Fruit fly (Drosophila melanogaster): ENCODE data around the gene miple1.
A peak's percentile ranks its signal among the peaks of the same experiment; 100 is the strongest.

The miple1 gene

DNA sequence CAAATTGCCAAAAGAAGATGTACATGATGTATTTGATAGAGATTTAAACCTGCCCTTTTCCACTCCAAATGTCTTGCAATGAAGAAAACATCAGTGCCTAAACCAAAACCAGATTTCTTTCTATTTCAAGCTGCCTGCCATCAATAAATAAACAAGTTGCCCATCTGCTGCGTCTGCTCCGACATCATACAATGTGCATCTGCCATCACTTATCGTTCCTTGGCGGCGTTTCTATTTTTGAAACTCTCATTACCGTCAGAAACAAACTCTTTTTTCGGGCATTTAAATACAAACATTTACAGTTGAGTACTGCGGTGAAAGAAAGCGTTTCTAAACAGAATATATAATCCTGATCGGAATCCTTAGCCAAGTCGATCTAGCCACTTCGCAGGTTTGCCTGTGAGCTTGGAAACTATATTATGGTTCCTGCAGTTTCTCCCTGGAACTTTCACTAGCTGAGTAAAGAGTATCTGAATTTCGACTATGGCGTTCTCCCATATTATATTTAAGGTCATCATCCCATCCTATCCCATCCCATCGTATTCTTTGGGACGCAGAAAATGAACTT, 27.8 kb downstream of the miple1 start:
- TF ChIP-seq CG34367 (tag; optimal IDR thresholded peaks at IDR 0.05) (no peak), gl (tag; optimal IDR thresholded peaks at IDR 0.05) (no peak), CG12605 (GFP tag; IDR thresholded peaks at IDR 0.05) (no peak), CG13204 (GFP tag; optimal IDR thresholded peaks at IDR 0.05) (no peak), CG9948 (tag; optimal IDR thresholded peaks at IDR 0.05) (no peak), CG17806 (tag; optimal IDR thresholded peaks at IDR 0.05) (no peak), Pif1A (GFP tag; optimal IDR thresholded peaks at IDR 0.05) (no peak), Snoo (tag; optimal IDR thresholded peaks at IDR 0.05) (no peak), Ets98B (GFP tag; IDR thresholded peaks at IDR 0.05) (no peak), EcR (GFP tag; optimal IDR thresholded peaks at IDR 0.05) (peak; percentile 40), CG8159 (tag; optimal IDR thresholded peaks at IDR 0.05) (peak; percentile 22), rn (GFP tag; IDR thresholded peaks at IDR 0.05) (no peak), fd96Ca (GFP tag; IDR thresholded peaks at IDR 0.05) (no peak), CG14655 (GFP tag; optimal IDR thresholded peaks at IDR 0.05) (peak; percentile 52), CG15710 (tag; optimal IDR thresholded peaks at IDR 0.05) (no peak), CG10348 (GFP tag; IDR thresholded peaks at IDR 0.05) (no peak), CG32121 (GFP tag; IDR thresholded peaks at IDR 0.05) (no peak), CG8301 (tag; optimal IDR thresholded peaks at IDR 0.05) (peak; percentile 24)

DNA sequence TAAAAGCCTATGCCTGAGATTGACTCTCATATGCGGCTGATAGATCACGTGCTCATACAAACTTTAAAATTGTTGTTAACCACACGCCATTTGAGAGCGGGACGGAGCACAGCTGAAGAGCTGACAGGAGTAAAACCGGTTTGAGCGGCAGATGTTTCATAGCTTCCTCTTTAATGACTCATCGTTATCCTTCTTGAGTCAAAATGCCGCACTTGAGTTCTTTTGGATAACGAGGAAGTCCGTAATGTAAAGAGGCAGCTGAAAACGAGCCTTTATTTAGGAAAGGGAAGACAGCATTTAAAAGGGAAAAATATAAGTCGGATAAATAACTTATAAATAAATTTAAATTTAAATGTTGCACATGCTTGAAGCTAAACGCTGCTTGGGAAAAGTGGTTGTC, 30.1 kb downstream of the miple1 start:
- no peak for TF ChIP-seq D1 (tag; optimal IDR thresholded peaks at IDR 0.05)
- no peak for TF ChIP-seq Pif1A (GFP tag; optimal IDR thresholded peaks at IDR 0.05)
- TF ChIP-seq Pif1B (GFP tag; optimal IDR thresholded peaks at IDR 0.05), result no peak
- TF ChIP-seq EcR (GFP tag; optimal IDR thresholded peaks at IDR 0.05), result no peak
- no peak for TF ChIP-seq rn (GFP tag; IDR thresholded peaks at IDR 0.05)
- TF ChIP-seq CG14655 (GFP tag; optimal IDR thresholded peaks at IDR 0.05), result no peak
- no peak for TF ChIP-seq CG32121 (GFP tag; IDR thresholded peaks at IDR 0.05)
- no peak for TF ChIP-seq CG13204 (GFP tag; optimal IDR thresholded peaks at IDR 0.05)
- no peak for TF ChIP-seq CG8159 (tag; optimal IDR thresholded peaks at IDR 0.05)
- TF ChIP-seq Snoo (tag; optimal IDR thresholded peaks at IDR 0.05), result no peak
- no peak for TF ChIP-seq Ets98B (GFP tag; IDR thresholded peaks at IDR 0.05)
- TF ChIP-seq CG10348 (GFP tag; IDR thresholded peaks at IDR 0.05), result no peak
- TF ChIP-seq CG8301 (tag; optimal IDR thresholded peaks at IDR 0.05), result no peak
- TF ChIP-seq CG9948 (tag; optimal IDR thresholded peaks at IDR 0.05), result no peak
- TF ChIP-seq CG15710 (tag; optimal IDR thresholded peaks at IDR 0.05), result no peak
- no peak for TF ChIP-seq CG12605 (GFP tag; IDR thresholded peaks at IDR 0.05)
- no peak for TF ChIP-seq fd96Ca (GFP tag; IDR thresholded peaks at IDR 0.05)
- no peak for TF ChIP-seq CG4496 (GFP tag; IDR thresholded peaks at IDR 0.05)
- no peak for TF ChIP-seq gl (tag; optimal IDR thresholded peaks at IDR 0.05)
- no peak for TF ChIP-seq CG34367 (tag; optimal IDR thresholded peaks at IDR 0.05)

DNA sequence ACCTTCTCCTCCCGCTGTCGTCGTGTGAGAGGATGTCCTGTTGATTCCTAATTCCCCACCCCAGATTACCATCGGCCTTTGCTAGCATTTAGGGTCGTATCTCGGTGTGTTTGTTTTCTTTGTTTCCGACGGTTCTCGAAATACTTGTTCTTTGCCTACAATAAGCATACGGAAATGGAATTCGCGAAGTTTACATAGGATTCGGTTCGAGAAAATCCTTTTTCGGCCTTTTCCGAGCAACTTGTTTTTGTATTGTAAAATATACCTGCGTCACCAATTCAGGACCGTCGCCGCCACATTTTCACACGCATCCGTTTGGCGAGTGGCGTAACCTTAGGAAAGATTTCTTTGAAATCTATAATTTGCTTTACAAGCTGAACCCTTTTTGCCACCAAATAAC, 31.4 kb downstream of the miple1 start:
- TF ChIP-seq Ets98B (GFP tag; IDR thresholded peaks at IDR 0.05) (no peak), CG9948 (tag; optimal IDR thresholded peaks at IDR 0.05) (no peak), Snoo (tag; optimal IDR thresholded peaks at IDR 0.05) (no peak), D1 (tag; optimal IDR thresholded peaks at IDR 0.05) (no peak), CG15710 (tag; optimal IDR thresholded peaks at IDR 0.05) (no peak)

DNA sequence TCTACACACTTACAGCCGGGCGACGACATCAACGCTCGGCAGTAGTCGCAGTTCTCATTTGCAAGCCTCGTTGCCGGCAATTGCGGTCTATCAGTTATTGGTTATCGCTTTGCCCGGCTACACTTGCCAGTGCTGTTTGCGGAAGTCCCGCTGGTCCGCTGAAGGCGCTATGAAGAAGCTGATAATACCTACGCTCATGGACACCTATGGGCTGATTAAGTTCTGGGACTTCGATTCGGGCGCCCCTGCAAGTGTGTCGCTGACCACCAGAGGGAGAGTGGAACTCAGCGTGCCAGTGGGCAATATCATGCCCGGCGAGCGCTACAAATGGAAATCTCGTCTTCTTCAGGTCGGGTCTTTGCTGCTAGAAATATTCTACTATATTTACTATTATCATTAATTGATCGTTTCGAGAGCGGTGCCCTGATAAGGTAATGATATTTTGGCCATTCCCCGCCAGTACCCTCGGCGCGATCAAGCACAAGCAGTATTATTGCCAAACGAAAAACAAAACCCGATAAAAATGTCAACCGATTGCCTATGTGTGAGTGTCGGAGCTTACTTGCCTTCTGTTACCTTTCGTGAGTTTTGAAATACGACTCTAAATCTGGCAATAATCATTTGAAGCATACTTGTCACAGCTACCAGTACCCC, 33.0 kb downstream of the miple1 start:
- TF ChIP-seq D1 (tag; optimal IDR thresholded peaks at IDR 0.05) (no peak), CG4496 (GFP tag; IDR thresholded peaks at IDR 0.05) (no peak), CG8159 (tag; optimal IDR thresholded peaks at IDR 0.05) (no peak), fd96Ca (GFP tag; IDR thresholded peaks at IDR 0.05) (no peak), CG9948 (tag; optimal IDR thresholded peaks at IDR 0.05) (no peak), rn (GFP tag; IDR thresholded peaks at IDR 0.05) (no peak), CG15710 (tag; optimal IDR thresholded peaks at IDR 0.05) (no peak), EcR (GFP tag; optimal IDR thresholded peaks at IDR 0.05) (no peak), Ets98B (GFP tag; IDR thresholded peaks at IDR 0.05) (no peak), Snoo (tag; optimal IDR thresholded peaks at IDR 0.05) (no peak), CG34367 (tag; optimal IDR thresholded peaks at IDR 0.05) (no peak), gl (tag; optimal IDR thresholded peaks at IDR 0.05) (no peak), CG13204 (GFP tag; optimal IDR thresholded peaks at IDR 0.05) (no peak), CG17806 (tag; optimal IDR thresholded peaks at IDR 0.05) (no peak), CG10348 (GFP tag; IDR thresholded peaks at IDR 0.05) (no peak)

DNA sequence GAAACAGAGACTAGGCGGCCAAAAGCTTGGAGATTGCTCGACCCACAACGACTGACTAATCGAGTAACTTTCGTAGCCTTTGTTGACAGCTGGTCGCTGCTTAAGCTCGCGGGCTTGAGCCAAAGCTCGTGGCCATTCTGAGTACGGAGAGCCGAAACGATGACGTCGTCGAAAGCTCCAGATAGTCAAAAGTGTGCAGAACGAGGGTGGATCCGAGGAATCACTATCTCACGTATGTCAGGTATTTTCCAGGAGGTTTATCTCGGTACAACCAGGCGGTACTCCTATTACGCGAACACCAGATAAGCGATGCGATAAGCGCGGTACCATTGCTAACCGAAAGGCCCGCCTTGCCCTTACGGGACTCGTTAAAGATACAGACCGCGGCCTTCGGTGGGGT, 44.5 kb downstream of the miple1 start:
- peak; percentile 36 for TF ChIP-seq EcR (GFP tag; optimal IDR thresholded peaks at IDR 0.05)
- TF ChIP-seq D1 (tag; optimal IDR thresholded peaks at IDR 0.05), result no peak
- no peak for TF ChIP-seq CG14655 (GFP tag; optimal IDR thresholded peaks at IDR 0.05)
- no peak for TF ChIP-seq CG8159 (tag; optimal IDR thresholded peaks at IDR 0.05)
- no peak for TF ChIP-seq Pif1B (GFP tag; optimal IDR thresholded peaks at IDR 0.05)

DNA sequence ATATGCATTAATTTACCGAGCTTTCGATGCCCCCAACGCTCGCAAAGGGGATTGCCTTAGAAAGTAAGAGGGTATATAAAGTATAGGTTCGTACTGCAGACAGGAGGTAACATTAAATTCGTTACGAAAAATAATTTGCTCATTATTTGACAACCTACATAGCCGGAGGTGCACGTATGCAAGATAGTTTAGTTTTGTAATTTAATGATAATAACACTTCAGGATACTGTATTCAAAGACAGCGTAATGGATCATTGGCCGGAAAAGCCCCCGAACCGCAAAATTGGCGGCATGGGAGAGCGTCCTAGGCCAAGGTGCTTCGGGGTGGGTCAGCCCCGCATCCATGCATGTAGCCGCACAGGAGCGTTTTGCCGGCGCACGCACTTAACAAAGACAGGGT, 45.2 kb downstream of the miple1 start:
- TF ChIP-seq D1 (tag; optimal IDR thresholded peaks at IDR 0.05) (no peak), CG8301 (tag; optimal IDR thresholded peaks at IDR 0.05) (no peak), CG8159 (tag; optimal IDR thresholded peaks at IDR 0.05) (no peak), CG12605 (GFP tag; IDR thresholded peaks at IDR 0.05) (no peak), Snoo (tag; optimal IDR thresholded peaks at IDR 0.05) (no peak), CG34367 (tag; optimal IDR thresholded peaks at IDR 0.05) (no peak), CG14655 (GFP tag; optimal IDR thresholded peaks at IDR 0.05) (no peak), Pif1A (GFP tag; optimal IDR thresholded peaks at IDR 0.05) (no peak), rn (GFP tag; IDR thresholded peaks at IDR 0.05) (no peak), gl (tag; optimal IDR thresholded peaks at IDR 0.05) (no peak), EcR (GFP tag; optimal IDR thresholded peaks at IDR 0.05) (no peak), CG17806 (tag; optimal IDR thresholded peaks at IDR 0.05) (no peak), Ets98B (GFP tag; IDR thresholded peaks at IDR 0.05) (no peak), CG9948 (tag; optimal IDR thresholded peaks at IDR 0.05) (no peak), fd96Ca (GFP tag; IDR thresholded peaks at IDR 0.05) (no peak), CG32121 (GFP tag; IDR thresholded peaks at IDR 0.05) (no peak), CG10348 (GFP tag; IDR thresholded peaks at IDR 0.05) (no peak)

Data from whole organism, pupa.